Worm (Caenorhabditis elegans): ENCODE data around the gene clec-185.

- no peak for TF ChIP-seq tra-4 (tag; optimal IDR thresholded peaks at IDR 0.05)
- no peak for TF ChIP-seq flt-1 (GFP tag; IDR thresholded peaks at IDR 0.05)
Measured at ce11 chrIV:12432340-12432739, 6.1 kb upstream of the clec-185 start, which contains the start of gene clec-184.

Measured in whole organism, early embryonic.